Fruit fly (Drosophila melanogaster) whole organism, embryonic: ENCODE data around the gene Kdm2.

Experiments
- BEAF-32 ChIP-seq: fragments of 200-800 bp; sonication (Bioruptor generic); optimal IDR thresholded peaks from 3 replicates; lab custom pipeline; 2017; ENCODE audit warnings: missing biosample characterization, missing genetic modification characterization, mild to moderate bottlenecking, moderate library complexity, missing genetic modification reagents
- Bgb ChIP-seq: fragments of 200-800 bp; sonication (Bioruptor generic); IDR thresholded peaks from 2 replicates; pipeline ENCODE4 v1.3.6; 2022; ENCODE audit warnings: missing biosample characterization, missing genetic modification characterization; ENCODE audit not compliant: partially characterized antibody
- CG10209 ChIP-seq: fragments of 200-800 bp; sonication (Bioruptor generic); optimal IDR thresholded peaks from 3 replicates; lab custom pipeline; 2017; ENCODE audit warnings: missing biosample characterization, mild to moderate bottlenecking, missing genetic modification characterization, missing genetic modification reagents
- CG1233 ChIP-seq: fragments of 200-800 bp; sonication (Bioruptor generic); optimal IDR thresholded peaks from 4 replicates; lab custom pipeline; 2018; ENCODE audit warnings: missing biosample characterization, mild to moderate bottlenecking, missing genetic modification characterization
- CG15073 ChIP-seq: fragments of 200-800 bp; sonication (Bioruptor generic); optimal IDR thresholded peaks from 2 replicates; lab custom pipeline; 2016; ENCODE audit warnings: missing biosample characterization, missing genetic modification characterization
- CG16863 ChIP-seq: fragments of 200-800 bp; sonication (Bioruptor generic); optimal IDR thresholded peaks from 3 replicates; lab custom pipeline; 2016; ENCODE audit warnings: missing biosample characterization, missing genetic modification characterization
- CG17802 ChIP-seq: fragments of 200-800 bp; sonication (Bioruptor generic); optimal IDR thresholded peaks from 2 replicates; lab custom pipeline; 2018; ENCODE audit warnings: missing biosample characterization, mild to moderate bottlenecking, missing genetic modification characterization, moderate library complexity
- CG18619 ChIP-seq: fragments of 200-800 bp; sonication (Bioruptor generic); optimal IDR thresholded peaks from 3 replicates; lab custom pipeline; 2017; ENCODE audit warnings: missing biosample characterization, mild to moderate bottlenecking, missing genetic modification characterization
- CG3407 ChIP-seq: fragments of 200-800 bp; sonication (Bioruptor generic); optimal IDR thresholded peaks from 2 replicates; lab custom pipeline; 2018; ENCODE audit warnings: missing biosample characterization, mild to moderate bottlenecking, missing genetic modification characterization
- CG43689 ChIP-seq: fragments of 200-800 bp; sonication (Bioruptor generic); IDR thresholded peaks from 2 replicates; pipeline ENCODE4 v1.3.6; 2022; ENCODE audit warnings: missing biosample characterization, missing genetic modification characterization
- CG5180 ChIP-seq: fragments of 200-800 bp; sonication (Bioruptor generic); optimal IDR thresholded peaks from 3 replicates; lab custom pipeline; 2017; ENCODE audit warnings: missing biosample characterization, missing genetic modification characterization, mild to moderate bottlenecking, moderate library complexity, missing genetic modification reagents
- CG5245 ChIP-seq: fragments of 200-800 bp; sonication (Bioruptor generic); optimal IDR thresholded peaks from 3 replicates; lab custom pipeline; 2016; ENCODE audit warnings: missing biosample characterization, missing genetic modification characterization
- CG6254 ChIP-seq: fragments of 200-800 bp; sonication (Bioruptor generic); optimal IDR thresholded peaks from 3 replicates; lab custom pipeline; 2017; ENCODE audit warnings: mild to moderate bottlenecking, missing biosample characterization, missing genetic modification reagents, missing genetic modification characterization
- CG6654 ChIP-seq: fragments of 200-800 bp; sonication (Bioruptor generic); optimal IDR thresholded peaks from 2 replicates; lab custom pipeline; 2017; ENCODE audit warnings: missing biosample characterization, mild to moderate bottlenecking, missing genetic modification characterization
- CG6854 ChIP-seq: fragments of 200-800 bp; sonication (Bioruptor generic); optimal IDR thresholded peaks from 3 replicates; lab custom pipeline; 2017; ENCODE audit warnings: missing biosample characterization, mild to moderate bottlenecking, missing genetic modification characterization
- CG8765 ChIP-seq: fragments of 200-800 bp; sonication (Bioruptor generic); IDR thresholded peaks from 2 replicates; pipeline ENCODE4 v1.3.6; 2022; ENCODE audit warnings: missing biosample characterization, missing genetic modification characterization
- CG8944 ChIP-seq: fragments of 200-800 bp; sonication (Bioruptor generic); optimal IDR thresholded peaks from 3 replicates; lab custom pipeline; 2016; ENCODE audit warnings: missing biosample characterization, missing genetic modification characterization
- CG9609 ChIP-seq: fragments of 200-800 bp; sonication (Bioruptor generic); optimal IDR thresholded peaks from 3 replicates; lab custom pipeline; 2016; ENCODE audit warnings: missing biosample characterization, missing genetic modification characterization
- CG9932 ChIP-seq: fragments of 200-800 bp; sonication (Bioruptor generic); IDR thresholded peaks from 2 replicates; pipeline ENCODE4 v1.3.6; 2022; ENCODE audit warnings: missing biosample characterization, missing genetic modification characterization
- CrebB ChIP-seq: fragments of 200-800 bp; sonication (Bioruptor generic); optimal IDR thresholded peaks from 3 replicates; lab custom pipeline; 2018; ENCODE audit warnings: missing biosample characterization, mild to moderate bottlenecking, missing genetic modification characterization
- D ChIP-seq, 2 experiments: fragments of 200-800 bp in 1 of 2; fragments of >200 bp in 1 of 2; sonication (Bioruptor generic) in 1 of 2; optimal IDR thresholded peaks; 2 replicates in 1 of 2; 3 replicates in 1 of 2; lab custom pipeline; 2017; ENCODE audit warnings: mild to moderate bottlenecking in 1 of 2, missing biosample characterization in 1 of 2, missing genetic modification characterization in 1 of 2, missing genetic modification reagents in 1 of 2
- Dek ChIP-seq: fragments of 200-800 bp; sonication (Bioruptor generic); optimal IDR thresholded peaks from 3 replicates; lab custom pipeline; 2019; ENCODE audit warnings: missing biosample characterization, mild to moderate bottlenecking, missing genetic modification characterization, moderate library complexity
- Ets65A ChIP-seq: fragments of 200-800 bp; sonication (Bioruptor generic); peaks from one replicate; lab custom pipeline; 2016; ENCODE audit warnings: missing biosample characterization, missing genetic modification characterization
- HHEX ChIP-seq: fragments of 200-800 bp; sonication (Bioruptor generic); optimal IDR thresholded peaks from 3 replicates; lab custom pipeline; 2017; ENCODE audit warnings: missing biosample characterization, mild to moderate bottlenecking, missing genetic modification characterization, missing genetic modification reagents
- Myb ChIP-seq: fragments of 200-800 bp; sonication (Bioruptor generic); optimal IDR thresholded peaks from 2 replicates; lab custom pipeline; 2016; ENCODE audit warnings: missing biosample characterization, missing genetic modification characterization
- NC2β ChIP-seq: fragments of 200-800 bp; sonication (Bioruptor generic); optimal IDR thresholded peaks from 2 replicates; lab custom pipeline; 2016; ENCODE audit warnings: missing biosample characterization, missing genetic modification characterization
- Oli ChIP-seq: fragments of 200-800 bp; sonication (Bioruptor generic); optimal IDR thresholded peaks from 2 replicates; lab custom pipeline; 2018; ENCODE audit warnings: missing biosample characterization, mild to moderate bottlenecking, missing genetic modification characterization, moderate library complexity
- Poxn ChIP-seq: fragments of 200-800 bp; sonication (Bioruptor generic); IDR thresholded peaks from 2 replicates; pipeline ENCODE4 v1.3.6; 2022; ENCODE audit warnings: missing biosample characterization, missing genetic modification characterization
- Sox100B ChIP-seq: fragments of 200-800 bp; sonication (Bioruptor generic); optimal IDR thresholded peaks from 3 replicates; lab custom pipeline; 2018; ENCODE audit warnings: missing biosample characterization, mild to moderate bottlenecking, missing genetic modification characterization
- Sry-β ChIP-seq: fragments of 200-800 bp; sonication (Bioruptor generic); optimal IDR thresholded peaks from 2 replicates; lab custom pipeline; 2018; ENCODE audit warnings: missing biosample characterization, mild to moderate bottlenecking, missing genetic modification characterization, moderate library complexity
- fd64A ChIP-seq: fragments of 200-800 bp; sonication (Bioruptor generic); optimal IDR thresholded peaks from 3 replicates; lab custom pipeline; 2018; ENCODE audit warnings: missing biosample characterization, mild to moderate bottlenecking, missing genetic modification characterization
- fd96Cb ChIP-seq: fragments of 200-800 bp; sonication (Bioruptor generic); optimal IDR thresholded peaks from 2 replicates; lab custom pipeline; 2018; ENCODE audit warnings: missing biosample characterization, mild to moderate bottlenecking, missing genetic modification characterization, moderate library complexity
- gcm2 ChIP-seq: fragments of 200-800 bp; sonication (Bioruptor generic); optimal IDR thresholded peaks from 2 replicates; lab custom pipeline; 2016; ENCODE audit warnings: missing biosample characterization, missing genetic modification characterization
- gsb-n ChIP-seq: fragments of 200-800 bp; sonication (Bioruptor generic); optimal IDR thresholded peaks from 3 replicates; lab custom pipeline; 2018; ENCODE audit warnings: missing biosample characterization, mild to moderate bottlenecking, missing genetic modification characterization
- hkb ChIP-seq, 2 experiments: fragments of 200-800 bp in 1 of 2; fragments of >200 bp in 1 of 2; sonication (Bioruptor generic) in 1 of 2; IDR thresholded peaks in 1 of 2; optimal IDR thresholded peaks in 1 of 2; 2 replicates each; pipeline versions ENCODE4 v1.3.6 to Lab custom; 2017 to 2022; ENCODE audit warnings: missing biosample characterization in 1 of 2, missing genetic modification characterization in 1 of 2
- jing ChIP-seq: fragments of 200-800 bp; sonication (Bioruptor generic); optimal IDR thresholded peaks from 2 replicates; lab custom pipeline; 2018; ENCODE audit warnings: missing biosample characterization, mild to moderate bottlenecking, missing genetic modification characterization
- kay ChIP-seq: fragments of 200-800 bp; sonication (Bioruptor generic); optimal IDR thresholded peaks from 2 replicates; lab custom pipeline; 2016; ENCODE audit warnings: missing biosample characterization, missing genetic modification characterization
- lola ChIP-seq, 3 experiments: fragments of >200 bp in 2 of 3; fragments of 200-800 bp in 1 of 3; sonication (Bioruptor generic) in 1 of 3; optimal IDR thresholded peaks; 2 replicates each; lab custom pipeline; 2017 to 2019; ENCODE audit warnings: missing biosample characterization in 3 of 3, missing genetic modification characterization in 3 of 3, mild to moderate bottlenecking in 1 of 3, moderate library complexity in 1 of 3
- nau ChIP-seq: fragments of 200-800 bp; sonication (Bioruptor generic); optimal IDR thresholded peaks from 3 replicates; lab custom pipeline; 2017; ENCODE audit warnings: missing biosample characterization, mild to moderate bottlenecking, missing genetic modification characterization, missing genetic modification reagents
- ranshi ChIP-seq: fragments of 200-800 bp; sonication (Bioruptor generic); IDR thresholded peaks from 2 replicates; pipeline ENCODE4 v1.3.6; 2022; ENCODE audit warnings: missing biosample characterization, missing genetic modification characterization
- rib ChIP-seq: fragments of 200-800 bp; sonication (Bioruptor generic); IDR thresholded peaks from 2 replicates; pipeline ENCODE4 v1.3.6; 2022; ENCODE audit warnings: missing biosample characterization, missing genetic modification characterization
- shn ChIP-seq: fragments of 200-800 bp; sonication (Bioruptor generic); optimal IDR thresholded peaks from 3 replicates; lab custom pipeline; 2016; ENCODE audit warnings: missing biosample characterization, missing genetic modification characterization
- sim ChIP-seq: fragments of 200-800 bp; sonication (Bioruptor generic); IDR thresholded peaks from 2 replicates; pipeline ENCODE4 v1.3.6; 2022; ENCODE audit warnings: missing biosample characterization, missing genetic modification characterization
- sr ChIP-seq: fragments of 200-800 bp; sonication (Bioruptor generic); IDR thresholded peaks from 3 replicates; pipeline ENCODE4 v1.3.6; 2022; ENCODE audit warnings: missing biosample characterization, missing genetic modification characterization
- tap ChIP-seq: fragments of 200-800 bp; optimal IDR thresholded peaks from 3 replicates; lab custom pipeline; 2019; ENCODE audit warnings: missing biosample characterization, mild to moderate bottlenecking, missing genetic modification characterization, moderate library complexity
- tgo ChIP-seq: fragments of 200-800 bp; sonication (Bioruptor generic); IDR thresholded peaks from 3 replicates; pipeline ENCODE4 v1.3.6; 2022; ENCODE audit warnings: missing biosample characterization, missing genetic modification characterization
- zfh1 ChIP-seq: fragments of 200-800 bp; sonication (Bioruptor generic); IDR thresholded peaks from 3 replicates; pipeline ENCODE4 v1.3.6; 2022; ENCODE audit warnings: missing biosample characterization, missing genetic modification characterization
- zfh2 ChIP-seq: fragments of 200-800 bp; sonication (Bioruptor generic); optimal IDR thresholded peaks from 2 replicates; lab custom pipeline; 2016; ENCODE audit warnings: missing biosample characterization, missing genetic modification characterization

Kdm2 gene

DNA sequence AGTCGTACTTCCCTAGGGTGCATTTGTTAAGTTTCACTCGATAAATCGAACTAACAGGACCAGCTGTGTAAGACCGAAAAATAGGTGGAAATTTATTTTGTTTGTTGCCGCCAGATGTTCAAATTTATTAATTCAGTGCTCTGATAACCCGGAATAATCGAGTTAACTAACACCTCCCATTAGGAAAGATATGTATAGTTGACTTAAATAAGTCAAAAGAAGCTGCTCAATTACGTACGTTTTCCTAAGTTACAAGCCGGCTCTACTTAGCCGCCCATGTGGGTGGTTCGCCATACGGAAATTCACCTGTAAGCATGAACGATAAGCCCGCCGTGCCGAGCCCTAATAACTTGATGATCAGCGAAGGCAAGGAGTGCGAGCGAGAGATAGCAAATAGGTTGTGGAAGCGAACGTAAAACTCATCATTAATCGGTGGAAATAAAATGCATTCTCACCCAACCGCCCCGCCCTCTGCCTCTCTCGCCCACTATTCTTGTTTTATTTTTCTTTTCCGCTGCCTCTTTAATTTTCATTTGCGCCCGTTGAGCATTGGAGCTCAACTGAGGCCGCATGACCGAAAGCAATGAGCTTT lies 1.7 kb downstream of the Kdm2 start (continued):
- TF ChIP-seq gcm2 (GFP tag; lab: Kevin White, UChicago) (no peak), NC2β (no peak), CG18619 (GFP tag; lab: Kevin White, UChicago) (peak; percentile 50), CG5245 (no peak), lola (GFP tag; optimal IDR thresholded peaks at IDR 0.05; lab: Kevin White, UChicago) (peak in 1 of 3 experiments; percentile 26), D (optimal IDR thresholded peaks at IDR 0.05; lab: Kevin White, UChicago) (peak; percentile 36), D (GFP tag; optimal IDR thresholded peaks at IDR 0.05; lab: Kevin White, UChicago) (peak; percentile 10), jing (GFP tag; lab: Kevin White, UChicago) (peak; percentile 24), CG16863 (GFP tag; lab: Kevin White, UChicago) (peak; percentile 8), sim (no peak), tap (tag; lab: Kevin White, UChicago) (peak; percentile 25), CG6854 (no peak), CG8944 (GFP tag; lab: Kevin White, UChicago) (no peak), rib (no peak), Ets65A (GFP tag; lab: Kevin White, UChicago) (peak; percentile 96), CG9932 (GFP tag; lab: Robert Waterston, UW) (no peak), zfh1 (no peak), CG5180 (GFP tag; lab: Kevin White, UChicago) (peak; percentile 55), CG9609 (GFP tag; lab: Kevin White, UChicago) (peak; percentile 33), fd64A (GFP tag; lab: Kevin White, UChicago) (no peak), CG43689 (GFP tag; lab: Robert Waterston, UW) (no peak), Poxn (GFP tag; lab: Robert Waterston, UW) (no peak), Myb (GFP tag; lab: Kevin White, UChicago) (peak; percentile 57), hkb (optimal IDR thresholded peaks at IDR 0.05; lab: Kevin White, UChicago) (no peak), hkb (GFP tag; IDR thresholded peaks at IDR 0.05; lab: Robert Waterston, UW) (no peak), CrebB (no peak)

DNA sequence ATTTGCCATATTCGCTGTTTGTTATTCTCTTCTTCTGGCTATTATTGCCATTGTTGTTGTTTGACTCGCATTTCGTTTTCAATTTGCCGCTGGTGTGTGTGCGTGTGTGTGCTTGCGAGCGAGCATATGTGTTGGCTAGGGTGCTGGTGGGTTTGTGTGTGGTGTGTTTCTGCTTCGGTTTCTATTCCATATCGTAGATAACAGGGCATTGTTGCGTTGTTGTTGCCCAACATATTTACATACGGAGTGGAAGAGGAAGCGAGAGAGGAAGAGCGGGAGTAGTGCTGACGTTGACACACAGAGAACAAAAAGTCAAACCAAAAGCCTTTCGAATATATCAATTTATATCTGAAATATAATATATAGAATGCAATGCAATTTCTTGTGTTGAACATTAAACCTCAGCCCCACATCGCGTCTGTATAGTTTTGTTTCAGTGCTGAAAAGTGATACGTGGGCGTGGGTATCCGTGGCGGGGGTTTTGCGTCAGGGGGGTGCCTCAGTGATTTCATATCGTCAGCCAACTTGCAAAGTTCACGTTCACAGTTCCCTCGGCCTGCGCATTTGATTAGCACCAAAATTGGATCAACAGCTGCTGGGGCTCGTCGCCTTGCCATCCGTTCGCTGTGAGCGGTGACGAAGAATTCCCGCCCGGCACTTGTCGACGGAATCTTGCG lies 2.3 kb downstream of the Kdm2 start:
- TF ChIP-seq HHEX (peak; percentile 80), tgo (GFP tag; lab: Robert Waterston, UW) (no peak), CG8765 (GFP tag; lab: Robert Waterston, UW) (no peak), CG6254 (GFP tag; lab: Kevin White, UChicago) (peak; percentile 44), Sox100B (GFP tag; lab: Kevin White, UChicago) (peak; percentile 18), Sry-β (GFP tag; lab: Kevin White, UChicago) (no peak), BEAF-32 (no peak), CG6654 (GFP tag; lab: Kevin White, UChicago) (peak; percentile 44), fd96Cb (peak; percentile 51), CrebB (peak; percentile 72), CG1233 (GFP tag; lab: Kevin White, UChicago) (peak; percentile 48), CG17802 (tag; lab: Kevin White, UChicago) (peak; percentile 53), ranshi (GFP tag; lab: Robert Waterston, UW) (no peak), Oli (tag; lab: Kevin White, UChicago) (peak; percentile 50), shn (GFP tag; lab: Kevin White, UChicago) (no peak), zfh2 (GFP tag; lab: Kevin White, UChicago) (no peak), nau (GFP tag; lab: Kevin White, UChicago) (peak; percentile 80), gsb-n (peak; percentile 22), Bgb (GFP tag; lab: Robert Waterston, UW) (no peak), CG15073 (peak; percentile 31), CG3407 (GFP tag; lab: Kevin White, UChicago) (peak; percentile 58), CG10209 (GFP tag; lab: Kevin White, UChicago) (peak; percentile 71), Dek (tag; lab: Kevin White, UChicago) (peak; percentile 72), kay (GFP tag; lab: Kevin White, UChicago) (no peak), sr (GFP tag; lab: Robert Waterston, UW) (no peak)
